Worm (Caenorhabditis elegans): ENCODE measurements around the gene fbxa-104.

DNA sequence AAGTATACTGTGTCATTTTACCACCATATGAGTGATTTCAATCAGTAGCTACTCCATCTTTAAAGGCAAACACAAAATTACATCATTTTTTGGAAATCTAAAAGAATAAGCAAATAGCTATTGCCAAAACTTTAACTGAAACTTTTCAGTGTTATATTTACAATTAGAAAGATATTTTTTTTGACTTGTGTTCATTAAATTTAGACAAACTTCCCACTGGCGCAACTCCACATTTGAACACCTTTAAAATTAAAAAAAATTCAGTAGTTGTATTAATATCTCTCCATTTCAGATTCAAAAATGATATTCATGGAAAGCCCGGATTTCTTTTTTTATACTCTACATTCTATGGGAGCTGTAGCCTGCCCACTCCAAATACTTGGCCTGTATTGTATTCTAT, 9.6 kb downstream of the fbxa-104 start, which contains the start of gene srh-264:
- no peak for TF ChIP-seq ceh-14 (tag; optimal IDR thresholded peaks at IDR 0.05)
- TF ChIP-seq fkh-10 (GFP tag; optimal IDR thresholded peaks at IDR 0.05) = no peak
- no peak for TF ChIP-seq ceh-24 (tag; optimal IDR thresholded peaks at IDR 0.05)
- TF ChIP-seq K09A11.1 (tag; optimal IDR thresholded peaks at IDR 0.05; ENCODE audit: insufficient read depth) = no peak
- no peak for TF ChIP-seq lim-6 (tag; optimal IDR thresholded peaks at IDR 0.05)
- TF ChIP-seq ama-1 (optimal IDR thresholded peaks at IDR 0.05) = no peak
